Worm (Caenorhabditis elegans): Measurements from ENCODE around the gene ifp-1.

DNA sequence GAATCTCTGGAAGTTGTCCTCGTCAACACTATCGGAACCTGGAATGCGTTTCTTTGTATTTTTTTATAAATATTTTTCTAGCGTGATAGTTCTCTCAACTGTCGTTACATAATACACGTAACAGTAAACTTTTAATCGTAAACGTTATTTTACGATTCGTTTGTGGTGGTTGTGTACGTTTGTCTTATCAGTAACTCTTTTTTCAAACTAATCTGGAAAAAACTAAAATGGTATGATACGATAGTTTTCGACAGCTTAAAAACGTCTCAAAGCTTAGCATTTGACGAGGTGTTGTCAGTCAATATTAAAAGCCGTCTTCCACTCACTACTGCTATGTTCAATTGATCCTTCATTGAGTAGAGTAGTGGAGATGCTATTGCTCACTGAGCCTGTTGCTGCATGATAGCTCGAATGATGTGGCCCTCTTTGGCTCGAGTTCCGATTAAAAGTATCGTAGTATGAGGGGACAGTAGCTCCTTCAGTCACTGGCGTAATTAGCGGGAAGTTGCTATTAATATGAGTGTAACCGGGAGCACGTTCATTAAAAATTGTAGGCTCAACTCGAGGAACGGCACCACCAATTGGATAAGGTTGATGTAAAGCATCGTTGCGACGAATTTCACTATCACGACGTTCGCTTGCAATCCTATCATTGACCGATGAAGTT lies 3.0 kb downstream of the ifp-1 start:
- TF ChIP-seq Y53F4B.3 (GFP tag; IDR thresholded peaks at IDR 0.05) (no peak), madf-10 (tag; optimal IDR thresholded peaks at IDR 0.05) (no peak), zfh-2 (GFP tag; conservative IDR thresholded peaks at IDR 0.05) (no peak), B0019.2 (GFP tag; conservative IDR thresholded peaks at IDR 0.05) (no peak), pbrm-1 (GFP tag; IDR thresholded peaks at IDR 0.05) (no peak)
